Fruit fly (Drosophila melanogaster) whole organism, wandering third instar larva: ENCODE results near the gene phol.

Experiments
- Abd-B ChIP-seq: fragments of >200 bp; optimal IDR thresholded peaks from 2 replicates; lab custom pipeline; 2017; ENCODE audit warnings: missing biosample characterization, missing genetic modification characterization
- CG32264 ChIP-seq: fragments of 200-800 bp; sonication (Bioruptor generic); optimal IDR thresholded peaks from 2 replicates; lab custom pipeline; 2016; ENCODE audit warnings: missing biosample characterization, missing genetic modification characterization
- CG9705 ChIP-seq: fragments of 200-800 bp; sonication (Bioruptor generic); optimal IDR thresholded peaks from 2 replicates; lab custom pipeline; 2018; ENCODE audit warnings: missing biosample characterization, mild to moderate bottlenecking, missing genetic modification characterization
- CrebA ChIP-seq: fragments of 200-800 bp; sonication (Bioruptor generic); optimal IDR thresholded peaks from 2 replicates; lab custom pipeline; 2016; ENCODE audit warnings: missing biosample characterization, mild to moderate bottlenecking, missing genetic modification characterization, borderline replicate concordance
- Dfd ChIP-seq: fragments of >200 bp; optimal IDR thresholded peaks from 2 replicates; lab custom pipeline; 2017; ENCODE audit warnings: missing biosample characterization, missing genetic modification characterization
- Dif ChIP-seq: fragments of 200-275, 200-300 bp; sonication (Bioruptor generic); optimal IDR thresholded peaks from 2 replicates; lab custom pipeline; 2018; ENCODE audit warnings: missing biosample characterization, missing genetic modification characterization; ENCODE audit not compliant: partially characterized antibody
- GATAd ChIP-seq: sonication (Bioruptor generic); optimal IDR thresholded peaks from 2 replicates; lab custom pipeline; 2016; ENCODE audit warnings: missing biosample characterization, missing genetic modification characterization
- HLH106 ChIP-seq: fragments of 200-800 bp; optimal IDR thresholded peaks from 3 replicates; lab custom pipeline; 2019; ENCODE audit warnings: missing biosample characterization, mild to moderate bottlenecking, missing genetic modification characterization, moderate library complexity
- Hnf4 ChIP-seq: fragments of 200-800 bp; sonication (Bioruptor generic); optimal IDR thresholded peaks from 2 replicates; lab custom pipeline; 2016; ENCODE audit warnings: missing biosample characterization, mild to moderate bottlenecking, missing genetic modification characterization
- Hr78 ChIP-seq: fragments of >200 bp; optimal IDR thresholded peaks from 2 replicates; lab custom pipeline; 2017; ENCODE audit warnings: missing biosample characterization, missing genetic modification characterization
- Jra ChIP-seq: sonication (Bioruptor generic); optimal IDR thresholded peaks from 2 replicates; lab custom pipeline; 2016; ENCODE audit warnings: missing biosample characterization, missing genetic modification characterization
- Mio ChIP-seq: sonication (Bioruptor generic); optimal IDR thresholded peaks from 2 replicates; lab custom pipeline; 2016; ENCODE audit warnings: missing biosample characterization, missing genetic modification characterization
- Myc ChIP-seq: fragments of >200 bp; optimal IDR thresholded peaks from 2 replicates; lab custom pipeline; 2017
- N ChIP-seq: fragments of >200 bp; optimal IDR thresholded peaks from 2 replicates; lab custom pipeline; 2018; ENCODE audit warnings: missing biosample characterization, missing external identifiers, missing genetic modification characterization
- OdsH ChIP-seq: fragments of 200-800 bp; sonication (Bioruptor generic); optimal IDR thresholded peaks from 2 replicates; lab custom pipeline; 2016; ENCODE audit warnings: missing biosample characterization, mild to moderate bottlenecking, missing genetic modification characterization
- Rel ChIP-seq, 2 experiments: fragments of 200-800 bp; sonication (Bioruptor generic) in 1 of 2; optimal IDR thresholded peaks; 2 replicates in 1 of 2; 3 replicates in 1 of 2; lab custom pipeline; 2016 to 2019; ENCODE audit warnings: mild to moderate bottlenecking in 2 of 2, missing biosample characterization in 2 of 2, missing genetic modification characterization in 2 of 2, moderate library complexity in 1 of 2
- Sp1 ChIP-seq: fragments of 200-800 bp; sonication (Bioruptor generic); optimal IDR thresholded peaks from 3 replicates; lab custom pipeline; 2019; ENCODE audit warnings: missing biosample characterization, mild to moderate bottlenecking, missing genetic modification characterization, moderate library complexity
- Vsx2 ChIP-seq: fragments of 200-300, 225-300 bp; sonication (Bioruptor generic); optimal IDR thresholded peaks from 2 replicates; lab custom pipeline; 2018; ENCODE audit warnings: missing biosample characterization, missing genetic modification characterization; ENCODE audit not compliant: partially characterized antibody
- br ChIP-seq: fragments of 200-800 bp; sonication (Bioruptor generic); optimal IDR thresholded peaks from 2 replicates; lab custom pipeline; 2016; ENCODE audit warnings: missing biosample characterization, missing genetic modification characterization
- brk ChIP-seq: fragments of 200-800 bp; sonication (Bioruptor generic); optimal IDR thresholded peaks from 2 replicates; lab custom pipeline; 2016; ENCODE audit warnings: missing biosample characterization, mild to moderate bottlenecking, missing genetic modification characterization
- dl ChIP-seq, 2 experiments: fragments of 175-275, 200-275 bp in 1 of 2; fragments of 200-275 bp in 1 of 2; sonication (Bioruptor generic); optimal IDR thresholded peaks; lab custom pipeline; 2018; ENCODE audit warnings: mild to moderate bottlenecking in 2 of 2, missing biosample characterization in 2 of 2, missing genetic modification characterization in 2 of 2, moderate library complexity in 2 of 2; ENCODE audit not compliant: partially characterized antibody in 2 of 2, insufficient read depth in 1 of 2
- dmrt93B ChIP-seq: fragments of 200-800 bp; sonication (Bioruptor generic); optimal IDR thresholded peaks from 2 replicates; lab custom pipeline; 2018; ENCODE audit warnings: missing biosample characterization, mild to moderate bottlenecking, missing genetic modification characterization
- dsf ChIP-seq: sonication (Bioruptor generic); optimal IDR thresholded peaks from 2 replicates; lab custom pipeline; 2016; ENCODE audit warnings: missing biosample characterization, missing genetic modification characterization, borderline replicate concordance
- ey ChIP-seq: fragments of 200-800 bp; sonication (Bioruptor generic); optimal IDR thresholded peaks from 2 replicates; lab custom pipeline; 2016; ENCODE audit warnings: missing biosample characterization, missing genetic modification characterization
- foxo ChIP-seq, 2 experiments: fragments of 200-800 bp; sonication (Bioruptor generic); optimal IDR thresholded peaks; 2 replicates in 1 of 2; 3 replicates in 1 of 2; lab custom pipeline; 2016 to 2017; ENCODE audit warnings: missing biosample characterization in 2 of 2, missing genetic modification characterization in 2 of 2
- fru ChIP-seq: fragments of 200-800 bp; sonication (Bioruptor generic); optimal IDR thresholded peaks from 3 replicates; lab custom pipeline; 2016; ENCODE audit warnings: missing biosample characterization, mild to moderate bottlenecking, missing genetic modification characterization
- h ChIP-seq: fragments of 200-800 bp; sonication (Bioruptor generic); optimal IDR thresholded peaks from 3 replicates; lab custom pipeline; 2016; ENCODE audit warnings: missing biosample characterization, mild to moderate bottlenecking, missing genetic modification characterization
- jim ChIP-seq: fragments of 175-275, 200-325 bp; sonication (Bioruptor generic); optimal IDR thresholded peaks from 2 replicates; lab custom pipeline; 2016; ENCODE audit warnings: missing biosample characterization, mild to moderate bottlenecking, missing genetic modification characterization
- lola ChIP-seq: fragments of >200 bp; optimal IDR thresholded peaks from 2 replicates; lab custom pipeline; 2017; ENCODE audit warnings: missing biosample characterization, missing genetic modification characterization
- pan ChIP-seq: fragments of >200 bp; optimal IDR thresholded peaks from 2 replicates; lab custom pipeline; 2017
- psq ChIP-seq: fragments of 200-800 bp; sonication (Bioruptor generic); optimal IDR thresholded peaks from 3 replicates; lab custom pipeline; 2017; ENCODE audit warnings: missing biosample characterization, mild to moderate bottlenecking, missing genetic modification characterization, moderate library complexity
- rgr ChIP-seq: fragments of 200-800 bp; sonication (Bioruptor generic); optimal IDR thresholded peaks from 3 replicates; lab custom pipeline; 2016; ENCODE audit warnings: missing biosample characterization, mild to moderate bottlenecking, missing genetic modification characterization
- sage ChIP-seq: fragments of 200-800 bp; sonication (Bioruptor generic); optimal IDR thresholded peaks from 2 replicates; lab custom pipeline; 2016; ENCODE audit warnings: missing biosample characterization, mild to moderate bottlenecking, missing genetic modification characterization
- sv ChIP-seq: fragments of 200-800 bp; sonication (Bioruptor generic); optimal IDR thresholded peaks from 3 replicates; lab custom pipeline; 2016; ENCODE audit warnings: missing biosample characterization, missing genetic modification characterization
- tai ChIP-seq: sonication (Bioruptor generic); optimal IDR thresholded peaks from 2 replicates; lab custom pipeline; 2016; ENCODE audit warnings: missing biosample characterization, missing genetic modification characterization
- usp ChIP-seq: fragments of >200 bp; optimal IDR thresholded peaks from 2 replicates; lab custom pipeline; 2017; ENCODE audit warnings: missing biosample characterization, missing genetic modification characterization
- woc ChIP-seq: sonication (Bioruptor generic); optimal IDR thresholded peaks from 2 replicates; lab custom pipeline; 2016; ENCODE audit warnings: missing biosample characterization, mild to moderate bottlenecking, missing genetic modification characterization

phol gene

DNA sequence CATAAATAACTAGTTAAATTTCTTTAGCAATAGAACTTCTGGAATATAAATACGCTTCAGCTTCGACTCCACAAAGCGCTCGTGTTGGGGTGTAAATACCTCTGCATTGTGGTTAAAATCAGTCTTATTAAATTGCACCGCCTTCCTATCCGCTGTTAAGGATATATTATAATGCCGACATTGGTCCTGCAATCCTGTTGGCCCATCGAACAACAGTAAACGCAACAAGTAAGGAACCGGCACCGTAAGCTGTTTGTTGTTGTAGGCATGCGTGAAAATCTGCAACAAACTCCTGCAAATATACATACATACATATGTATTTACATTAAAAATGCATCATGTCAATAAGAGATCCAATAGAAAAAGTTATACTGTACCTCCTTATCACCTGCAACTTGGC, 308 bp upstream of the phol start:
- TF ChIP-seq CG32264 (GFP tag; lab: Kevin White, UChicago) (no peak), tai (no peak), foxo (GFP tag; optimal IDR thresholded peaks at IDR 0.05; lab: Kevin White, UChicago) (no peak), Dif (GFP tag; lab: Kevin White, UChicago) (no peak), Mio (GFP tag; lab: Kevin White, UChicago) (no peak), CG9705 (GFP tag; lab: Kevin White, UChicago) (no peak), sv (no peak), Abd-B (no peak), CrebA (no peak), Hr78 (GFP tag; lab: Kevin White, UChicago) (no peak), GATAd (GFP tag; lab: Kevin White, UChicago) (no peak), fru (GFP tag; lab: Kevin White, UChicago) (no peak), rgr (GFP tag; lab: Kevin White, UChicago) (no peak), sage (GFP tag; lab: Kevin White, UChicago) (no peak), HLH106 (tag; lab: Kevin White, UChicago) (no peak), dsf (GFP tag; lab: Kevin White, UChicago) (no peak), lola (GFP tag; lab: Kevin White, UChicago) (no peak), jim (no peak), Dfd (GFP tag; lab: Kevin White, UChicago) (no peak), woc (GFP tag; lab: Kevin White, UChicago) (no peak)

DNA sequence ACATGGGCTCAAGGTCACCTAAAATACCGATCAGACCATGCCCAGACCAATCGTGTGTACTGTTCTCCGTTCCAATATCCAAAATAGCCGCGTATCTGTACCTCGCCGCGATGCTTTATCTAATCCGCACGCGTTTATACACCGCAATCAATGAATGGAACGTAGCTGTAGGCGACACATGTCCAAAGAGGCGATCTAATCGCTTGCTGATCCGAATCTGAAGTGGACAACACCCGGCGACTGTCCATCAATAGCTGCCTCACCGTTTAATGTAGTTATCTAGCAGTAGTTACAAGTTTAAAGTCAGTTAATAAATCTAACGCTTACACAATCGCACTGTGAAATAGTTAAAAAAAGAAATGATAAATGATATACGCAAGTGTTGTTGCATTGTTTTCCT, 3.7 kb downstream of the phol start:
- no peak for TF ChIP-seq Jra (GFP tag; lab: Kevin White, UChicago)
- no peak for TF ChIP-seq Hr78 (GFP tag; lab: Kevin White, UChicago)
- no peak for TF ChIP-seq usp
- peak; percentile 17 for TF ChIP-seq h (GFP tag; lab: Kevin White, UChicago)
- no peak for TF ChIP-seq Dfd (GFP tag; lab: Kevin White, UChicago)
- TF ChIP-seq foxo (GFP tag; optimal IDR thresholded peaks at IDR 0.05; lab: Kevin White, UChicago): no peak
- no peak for TF ChIP-seq OdsH

DNA sequence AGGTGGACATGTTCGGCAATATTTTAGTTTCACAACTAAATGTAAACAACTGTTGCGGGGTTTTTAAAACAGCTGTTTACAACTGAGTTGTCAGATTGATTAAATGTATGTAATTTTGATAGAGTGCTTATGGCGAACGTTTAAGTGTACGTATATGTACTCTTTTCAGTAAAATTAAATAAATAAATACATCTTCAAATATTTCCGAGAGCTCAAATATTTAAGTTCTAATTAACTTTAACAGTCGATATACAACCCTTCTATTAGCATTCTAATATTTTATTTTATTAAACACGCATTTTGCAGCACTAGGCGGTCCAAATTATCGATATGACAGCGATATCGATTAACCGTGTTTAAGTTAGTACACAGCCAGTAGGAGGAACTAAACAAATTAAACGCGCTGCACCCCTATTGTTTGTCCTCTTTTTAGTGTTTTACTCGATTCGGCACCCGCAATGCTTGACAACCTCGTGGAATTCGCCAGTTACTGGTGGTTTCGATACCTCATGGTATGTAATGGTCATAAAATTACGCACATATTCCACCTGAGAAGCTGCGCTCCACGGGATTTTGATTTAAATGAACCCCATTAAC, 4.5 kb downstream of the phol start, which contains the start of the genes CG3448 and ghi:
CG3448 (minus strand) TSS at position 51 of the 597 bp plus-strand sequence.
ghi (plus strand) TSS at position 355 of the 597 bp plus-strand sequence.
- TF ChIP-seq Jra (GFP tag; lab: Kevin White, UChicago) (peak; percentile 58), jim (no peak), Mio (GFP tag; lab: Kevin White, UChicago) (no peak), fru (GFP tag; lab: Kevin White, UChicago) (peak; percentile 83), foxo (GFP tag; optimal IDR thresholded peaks at IDR 0.05; lab: Kevin White, UChicago) (peak in 1 of 2 experiments; percentile 80), woc (GFP tag; lab: Kevin White, UChicago) (peak; percentile 69), ey (GFP tag; lab: Kevin White, UChicago) (peak; percentile 43), Sp1 (peak; percentile 76), CrebA (no peak), dsf (GFP tag; lab: Kevin White, UChicago) (peak; percentile 32), pan (lab: Kevin White, UChicago) (no peak), br (GFP tag; lab: Kevin White, UChicago) (peak; percentile 69), Hr78 (GFP tag; lab: Kevin White, UChicago) (no peak), HLH106 (tag; lab: Kevin White, UChicago) (peak; percentile 78), tai (no peak), dl (GFP tag; optimal IDR thresholded peaks at IDR 0.05; lab: Kevin White, UChicago; ENCODE audit: insufficient read depth in 1 of 2, partially characterized antibody in 2 of 2) (no peak), N (GFP tag; lab: Kevin White, UChicago) (no peak), rgr (GFP tag; lab: Kevin White, UChicago) (peak; percentile 67), Rel (GFP tag; optimal IDR thresholded peaks at IDR 0.05; lab: Kevin White, UChicago) (no peak), Rel (tag; optimal IDR thresholded peaks at IDR 0.05; lab: Kevin White, UChicago) (peak; percentile 76), CG32264 (GFP tag; lab: Kevin White, UChicago) (peak; percentile 23), sage (GFP tag; lab: Kevin White, UChicago) (peak; percentile 75), dmrt93B (GFP tag; lab: Kevin White, UChicago) (no peak), Dif (GFP tag; lab: Kevin White, UChicago) (no peak), Myc (lab: Kevin White, UChicago) (peak; percentile 15), h (GFP tag; lab: Kevin White, UChicago) (peak; percentile 84), Dfd (GFP tag; lab: Kevin White, UChicago) (no peak), OdsH (peak; percentile 6), Abd-B (no peak), CG9705 (GFP tag; lab: Kevin White, UChicago) (peak; percentile 69), sv (peak; percentile 4), psq (GFP tag; lab: Kevin White, UChicago) (peak; percentile 42), Hnf4 (GFP tag; lab: Kevin White, UChicago) (peak; percentile 71), brk (GFP tag; lab: Kevin White, UChicago) (no peak), Vsx2 (no peak), usp (no peak)
